Fruit fly (Drosophila melanogaster) whole organism, pupa: Measurements from ENCODE around the gene GstD4.

ENCODE experiments used
- CG12605 ChIP-seq: fragments of 200-800 bp; sonication (Bioruptor generic); IDR thresholded peaks from 2 replicates; pipeline ENCODE4 v1.3.6; 2022; ENCODE audit warnings: missing biosample characterization, missing genetic modification characterization
- CG15710 ChIP-seq: fragments of 200-800 bp; sonication (Bioruptor generic); optimal IDR thresholded peaks from 2 replicates; lab custom pipeline; 2018; ENCODE audit warnings: missing biosample characterization, mild to moderate bottlenecking, missing genetic modification characterization, moderate library complexity
- CG32121 ChIP-seq: fragments of 200-800 bp; sonication (Bioruptor generic); IDR thresholded peaks from 2 replicates; pipeline ENCODE4 v1.3.6; 2022; ENCODE audit warnings: missing biosample characterization, missing genetic modification characterization
- CG4496 ChIP-seq: fragments of 200-800 bp; sonication (Bioruptor generic); IDR thresholded peaks from 3 replicates; pipeline ENCODE4 v1.3.6; 2022; ENCODE audit warnings: missing biosample characterization, missing genetic modification characterization
- CG8301 ChIP-seq: fragments of 200-800 bp; sonication (Bioruptor generic); optimal IDR thresholded peaks from 2 replicates; lab custom pipeline; 2018; ENCODE audit warnings: missing biosample characterization, mild to moderate bottlenecking, missing genetic modification characterization
- CG9948 ChIP-seq: fragments of 200-800 bp; sonication (Bioruptor generic); optimal IDR thresholded peaks from 2 replicates; lab custom pipeline; 2018; ENCODE audit warnings: missing biosample characterization, mild to moderate bottlenecking, missing genetic modification characterization, moderate library complexity
- EcR ChIP-seq: fragments of 200-800 bp; sonication (Bioruptor generic); optimal IDR thresholded peaks from 3 replicates; lab custom pipeline; 2019; ENCODE audit warnings: missing biosample characterization, missing genetic modification characterization, mild to moderate bottlenecking, moderate library complexity, missing genetic modification reagents
- Pif1B ChIP-seq: fragments of 200-800 bp; sonication (Bioruptor generic); optimal IDR thresholded peaks from 3 replicates; lab custom pipeline; 2016; ENCODE audit warnings: missing biosample characterization, missing genetic modification characterization
- Snoo ChIP-seq: fragments of 200-800 bp; sonication (Bioruptor generic); optimal IDR thresholded peaks from 3 replicates; lab custom pipeline; 2017; ENCODE audit warnings: missing biosample characterization, mild to moderate bottlenecking, missing genetic modification characterization, inconsistent platforms
- gl ChIP-seq: fragments of 200-800 bp; sonication (Bioruptor generic); optimal IDR thresholded peaks from 2 replicates; lab custom pipeline; 2018; ENCODE audit warnings: missing biosample characterization, mild to moderate bottlenecking, missing genetic modification characterization
- rn ChIP-seq: fragments of 200-800 bp; sonication (Bioruptor generic); IDR thresholded peaks from 2 replicates; pipeline ENCODE4 v1.3.6; 2022; ENCODE audit warnings: missing biosample characterization, missing genetic modification characterization

dm6 chr3R:12364580-12364979 is 9.3 kb upstream of the GstD4 start, which contains the start of gene Tim17a1:
- TF ChIP-seq CG12605 (GFP tag; lab: Robert Waterston, UW) (no peak), Snoo (tag; lab: Kevin White, UChicago) (no peak), CG8301 (tag; lab: Kevin White, UChicago) (no peak), CG32121 (no peak), CG4496 (GFP tag; lab: Robert Waterston, UW) (no peak), EcR (no peak), CG9948 (tag; lab: Kevin White, UChicago) (no peak), CG15710 (no peak), rn (GFP tag; lab: Robert Waterston, UW) (no peak), gl (tag; lab: Kevin White, UChicago) (no peak), Pif1B (no peak)
